Worm (Caenorhabditis elegans) whole organism, early embryonic: ENCODE data around the gene H39E20.1.

Experiments used
- ama-1 ChIP-seq: fragments of 150-350 bp; optimal IDR thresholded peaks from 2 replicates; lab custom pipeline; 2014
- flt-1 ChIP-seq: fragments of 200-800 bp; sonication (Bioruptor generic); IDR thresholded peaks from 2 replicates; pipeline ENCODE4 v1.3.6; 2022; ENCODE audit warnings: missing genetic modification characterization, missing compliant biosample characterization
- tbx-37 ChIP-seq: fragments of 200-800 bp; sonication (Bioruptor generic); conservative IDR thresholded peaks from 2 replicates; pipeline ENCODE4 v1.3.6; 2022; ENCODE audit warnings: missing genetic modification reagents, missing genetic modification characterization, missing compliant biosample characterization

- TF ChIP-seq ama-1 = no peak
- TF ChIP-seq flt-1 (GFP tag; lab: Robert Waterston, UW) = no peak
- no peak for TF ChIP-seq tbx-37 (GFP tag; lab: Robert Waterston, UW)
These were observed 36.8 kb downstream of the H39E20.1 start, which contains the start of gene F56C3.4 for ce11 chrX:1360631-1361030.
